Fruit fly (Drosophila melanogaster): Measurements from ENCODE around the gene Mat89Ba.

- TF ChIP-seq EcR (GFP tag; optimal IDR thresholded peaks at IDR 0.05) (no peak), CG4496 (GFP tag; IDR thresholded peaks at IDR 0.05) (no peak), CG12605 (GFP tag; IDR thresholded peaks at IDR 0.05) (no peak), Pif1B (GFP tag; optimal IDR thresholded peaks at IDR 0.05) (no peak)
Observed at dm6 chr3R:16266712-16267111, 5.5 kb downstream of the Mat89Ba start, which contains the start of gene Mst89B.

All from whole organism, pupa.